Fruit fly (Drosophila melanogaster) whole organism, wandering third instar larva: Measurements from ENCODE around the gene MetRS-m.

ENCODE experiments used
- Hnf4 ChIP-seq: fragments of 200-800 bp; sonication (Bioruptor generic); optimal IDR thresholded peaks from 2 replicates; lab custom pipeline; 2016; ENCODE audit warnings: missing biosample characterization, mild to moderate bottlenecking, missing genetic modification characterization
- Sp1 ChIP-seq: fragments of 200-800 bp; sonication (Bioruptor generic); optimal IDR thresholded peaks from 3 replicates; lab custom pipeline; 2019; ENCODE audit warnings: missing biosample characterization, mild to moderate bottlenecking, missing genetic modification characterization, moderate library complexity
- dl ChIP-seq, 2 experiments: fragments of 175-275, 200-275 bp in 1 of 2; fragments of 200-275 bp in 1 of 2; sonication (Bioruptor generic); optimal IDR thresholded peaks; lab custom pipeline; 2018; ENCODE audit warnings: mild to moderate bottlenecking in 2 of 2, missing biosample characterization in 2 of 2, missing genetic modification characterization in 2 of 2, moderate library complexity in 2 of 2; ENCODE audit not compliant: partially characterized antibody in 2 of 2, insufficient read depth in 1 of 2

- TF ChIP-seq Hnf4 (GFP tag; lab: Kevin White, UChicago) (peak; percentile 62), Sp1 (GFP tag; lab: Kevin White, UChicago) (peak; percentile 91), dl (GFP tag; optimal IDR thresholded peaks at IDR 0.05; lab: Kevin White, UChicago; ENCODE audit: insufficient read depth in 1 of 2, partially characterized antibody in 2 of 2) (no peak)
These were observed 31.6 kb upstream of the MetRS-m start for dm6 chr3R:14291431-14291830.
